Worm (Caenorhabditis elegans): ENCODE measurements around the gene F43C1.5.

The F43C1.5 gene

ce11 chrIII:4269220-4269935 lies 40.4 kb downstream of the F43C1.5 start, which contains the start of the genes sftb-1 and R10E4.1 (continued):
- TF ChIP-seq nhr-23 (tag; optimal IDR thresholded peaks at IDR 0.05) = no peak

DNA sequence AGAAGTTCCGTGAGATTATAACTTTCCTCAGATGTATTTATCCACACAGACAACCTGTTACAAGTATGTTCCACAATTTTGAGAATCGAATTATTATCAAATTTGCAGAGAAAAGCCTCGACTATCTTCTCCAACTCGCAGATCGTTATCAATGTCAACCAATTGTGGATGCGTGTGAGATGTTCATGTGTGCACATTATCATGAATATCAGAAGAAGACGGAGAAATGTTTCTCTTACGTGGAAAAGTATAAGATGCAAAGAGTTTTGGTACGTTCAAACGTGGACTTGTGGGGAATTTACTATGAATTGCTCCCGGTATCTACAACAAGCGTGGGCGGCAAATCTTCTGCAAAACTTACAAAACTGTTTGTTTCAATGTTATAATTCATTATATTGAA lies 42.1 kb downstream of the F43C1.5 start:
- TF ChIP-seq elt-1 (tag; optimal IDR thresholded peaks at IDR 0.05) = no peak
- no peak for TF ChIP-seq mdl-1 (tag; optimal IDR thresholded peaks at IDR 0.05)
- TF ChIP-seq blmp-1 (tag; optimal IDR thresholded peaks at IDR 0.05; ENCODE audit: insufficient read depth) = no peak

DNA sequence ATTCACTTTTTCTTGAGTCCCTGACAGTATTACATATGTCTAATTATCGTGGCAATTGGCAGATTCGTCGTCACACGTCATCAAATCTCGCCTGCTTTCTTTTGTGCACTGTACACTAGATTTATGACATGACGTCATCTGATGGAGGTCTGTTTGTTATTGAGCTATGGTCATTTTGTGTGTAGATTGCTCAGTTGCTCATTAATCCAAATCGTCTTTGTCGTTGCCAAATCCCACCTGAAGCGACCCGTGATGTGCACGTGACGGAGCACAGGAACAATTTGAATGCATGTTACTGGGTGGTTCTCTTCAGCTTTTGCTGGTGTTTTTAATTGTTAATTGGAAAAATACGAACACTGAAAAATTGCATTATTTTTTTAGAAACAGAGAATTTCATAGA lies 43.9 kb downstream of the F43C1.5 start:
- TF ChIP-seq ztf-4 (tag; optimal IDR thresholded peaks at IDR 0.05) (no peak), ztf-11 (tag; optimal IDR thresholded peaks at IDR 0.05) (no peak), ceh-82 (tag; optimal IDR thresholded peaks at IDR 0.05) (no peak), nhr-237 (tag; optimal IDR thresholded peaks at IDR 0.05) (no peak), ama-1 (optimal IDR thresholded peaks at IDR 0.05) (no peak), nhr-11 (tag; optimal IDR thresholded peaks at IDR 0.05) (no peak), unc-55 (GFP tag; optimal IDR thresholded peaks at IDR 0.05) (no peak), unc-39 (tag; optimal IDR thresholded peaks at IDR 0.05) (no peak), dmd-4 (tag; optimal IDR thresholded peaks at IDR 0.05) (no peak), ZK546.5 (tag; optimal IDR thresholded peaks at IDR 0.05) (no peak)

ce11 chrIII:4274524-4274923 lies 45.6 kb downstream of the F43C1.5 start:
- peak; percentile 17 for TF ChIP-seq sma-9 (GFP tag; optimal IDR thresholded peaks at IDR 0.05)
- no peak for TF ChIP-seq sma-9 (tag; optimal IDR thresholded peaks at IDR 0.05)
- TF ChIP-seq ceh-16 (tag; optimal IDR thresholded peaks at IDR 0.05) = peak; percentile 47
- TF ChIP-seq sma-3 (GFP tag; optimal IDR thresholded peaks at IDR 0.05) = no peak

- TF ChIP-seq lsy-2 (tag; optimal IDR thresholded peaks at IDR 0.05) (peak in 1 of 2 experiments; percentile 5), dmd-4 (tag; optimal IDR thresholded peaks at IDR 0.05) (no peak)
Observed at ce11 chrIII:4275704-4276103, 46.8 kb downstream of the F43C1.5 start.

- no peak for TF ChIP-seq nhr-129 (tag; optimal IDR thresholded peaks at IDR 0.05)
- TF ChIP-seq R02D3.7 (tag; optimal IDR thresholded peaks at IDR 0.05) = no peak
- TF ChIP-seq snpc-4 (tag; optimal IDR thresholded peaks at IDR 0.05) = no peak
- TF ChIP-seq peb-1 (tag; optimal IDR thresholded peaks at IDR 0.05) = no peak
- no peak for TF ChIP-seq nhr-77 (tag; optimal IDR thresholded peaks at IDR 0.05)
- no peak for TF ChIP-seq lin-11 (tag; optimal IDR thresholded peaks at IDR 0.05)
- no peak for TF ChIP-seq unc-62 (GFP tag; optimal IDR thresholded peaks at IDR 0.05)
- TF ChIP-seq unc-55 (GFP tag; optimal IDR thresholded peaks at IDR 0.05) = no peak
- no peak for TF ChIP-seq ZK546.5 (tag; optimal IDR thresholded peaks at IDR 0.05)
- TF ChIP-seq mbf-1 (tag; optimal IDR thresholded peaks at IDR 0.05) = no peak
- TF ChIP-seq sma-3 (GFP tag; optimal IDR thresholded peaks at IDR 0.05) = no peak
- TF ChIP-seq dmd-4 (tag; optimal IDR thresholded peaks at IDR 0.05) = no peak
Observed at ce11 chrIII:4276277-4276676, 47.3 kb downstream of the F43C1.5 start.

ce11 chrIII:4277762-4278161 lies 48.8 kb downstream of the F43C1.5 start:
- TF ChIP-seq nhr-10 (tag; optimal IDR thresholded peaks at IDR 0.05) (no peak), nhr-77 (tag; optimal IDR thresholded peaks at IDR 0.05) (no peak), unc-55 (GFP tag; optimal IDR thresholded peaks at IDR 0.05) (no peak), ceh-82 (tag; optimal IDR thresholded peaks at IDR 0.05) (no peak), mbf-1 (tag; optimal IDR thresholded peaks at IDR 0.05) (no peak), gmeb-1 (tag; optimal IDR thresholded peaks at IDR 0.05) (no peak), mab-5 (tag; optimal IDR thresholded peaks at IDR 0.05) (no peak), nhr-11 (tag; optimal IDR thresholded peaks at IDR 0.05) (no peak), ztf-4 (tag; optimal IDR thresholded peaks at IDR 0.05) (no peak), sma-3 (GFP tag; optimal IDR thresholded peaks at IDR 0.05) (no peak), F13H6.1 (tag; optimal IDR thresholded peaks at IDR 0.05) (no peak), R02D3.7 (tag; optimal IDR thresholded peaks at IDR 0.05) (no peak)

Measured in whole organism, L2 larva.